Fruit fly (Drosophila melanogaster) whole organism: ENCODE results near the gene CG33268.

Experiments
- Dll ChIP-seq: fragments of >200 bp; optimal IDR thresholded peaks from 2 replicates; lab custom pipeline; 2017
- psq ChIP-seq: fragments of >200 bp; optimal IDR thresholded peaks from 2 replicates; lab custom pipeline; 2017
- usp ChIP-seq: fragments of >200 bp; optimal IDR thresholded peaks from 2 replicates; lab custom pipeline; 2017; ENCODE audit warnings: missing biosample characterization, missing genetic modification characterization, mixed read lengths

DNA sequence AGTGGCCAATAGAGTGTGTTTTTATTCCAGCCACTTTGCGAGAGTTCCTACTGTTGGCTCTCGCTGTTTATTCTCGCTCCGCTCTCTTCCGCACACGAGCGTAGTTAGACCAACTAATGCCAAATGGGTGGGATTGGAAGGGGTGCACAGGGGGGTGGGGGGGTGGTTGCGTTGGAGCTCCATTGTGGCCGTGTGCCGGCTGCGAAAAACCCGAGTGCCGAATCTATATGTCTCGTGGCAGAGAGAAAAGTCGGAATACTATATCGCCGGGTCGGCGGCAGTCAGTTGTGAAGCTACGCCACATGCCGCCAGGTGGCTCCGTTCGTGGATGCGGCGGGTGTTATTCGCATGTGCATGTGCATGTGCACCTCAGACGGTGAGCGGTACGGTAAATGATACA lies 10.1 kb upstream of the CG33268 start:
- TF ChIP-seq psq (lab: Kevin White, UChicago): no peak
- TF ChIP-seq usp (GFP tag; lab: Kevin White, UChicago): no peak
- TF ChIP-seq Dll (lab: Kevin White, UChicago): no peak
